Fruit fly (Drosophila melanogaster) whole organism, embryonic: ENCODE measurements around the gene fz4.
A peak's percentile ranks its signal among the peaks of the same experiment; 100 is the strongest.

Experiments
- Asciz ChIP-seq: fragments of 200-800 bp; sonication (Bioruptor generic); optimal IDR thresholded peaks from 2 replicates; lab custom pipeline; 2017; ENCODE audit warnings: missing biosample characterization, mild to moderate bottlenecking, missing genetic modification characterization, missing genetic modification reagents
- BtbVII ChIP-seq: fragments of 200-800 bp; sonication (Bioruptor generic); optimal IDR thresholded peaks from 3 replicates; lab custom pipeline; 2017; ENCODE audit warnings: missing biosample characterization, mild to moderate bottlenecking, missing genetic modification characterization
- CG10321 ChIP-seq: fragments of 200-800 bp; sonication (Bioruptor generic); IDR thresholded peaks from 2 replicates; pipeline ENCODE4 v1.3.6; 2022; ENCODE audit warnings: missing biosample characterization, missing genetic modification characterization
- CG10366 ChIP-seq: fragments of 200-800 bp; sonication (Bioruptor generic); IDR thresholded peaks from 2 replicates; pipeline ENCODE4 v1.3.6; 2022; ENCODE audit warnings: missing biosample characterization, missing genetic modification characterization
- CG13624 ChIP-seq: fragments of 200-800 bp; sonication (Bioruptor generic); optimal IDR thresholded peaks from 2 replicates; lab custom pipeline; 2016; ENCODE audit warnings: missing biosample characterization, missing genetic modification characterization
- CG14441 ChIP-seq: fragments of 200-800 bp; sonication (Bioruptor generic); IDR thresholded peaks from 2 replicates; pipeline ENCODE4 v1.3.6; 2022; ENCODE audit warnings: missing biosample characterization, missing genetic modification characterization
- CG14667 ChIP-seq: fragments of 200-800 bp; sonication (Bioruptor generic); IDR thresholded peaks from 2 replicates; pipeline ENCODE4 v1.3.6; 2022; ENCODE audit warnings: missing biosample characterization, missing genetic modification characterization
- CG15011 ChIP-seq: fragments of 200-800 bp; sonication (Bioruptor generic); optimal IDR thresholded peaks from 3 replicates; lab custom pipeline; 2018; ENCODE audit warnings: missing biosample characterization, mild to moderate bottlenecking, missing genetic modification characterization
- CG17359 ChIP-seq: fragments of 200-800 bp; sonication (Bioruptor generic); optimal IDR thresholded peaks from 3 replicates; lab custom pipeline; 2018; ENCODE audit warnings: missing biosample characterization, mild to moderate bottlenecking, missing genetic modification characterization, moderate library complexity
- CG17568 ChIP-seq: fragments of 200-800 bp; sonication (Bioruptor generic); optimal IDR thresholded peaks from 2 replicates; lab custom pipeline; 2018; ENCODE audit warnings: missing biosample characterization, mild to moderate bottlenecking, missing genetic modification characterization, moderate library complexity
- CG2116 ChIP-seq: fragments of 200-800 bp; sonication (Bioruptor generic); optimal IDR thresholded peaks from 3 replicates; lab custom pipeline; 2018; ENCODE audit warnings: missing biosample characterization, mild to moderate bottlenecking, missing genetic modification characterization
- CG4404 ChIP-seq: fragments of 200-800 bp; sonication (Bioruptor generic); IDR thresholded peaks from 2 replicates; pipeline ENCODE4 v1.3.6; 2022; ENCODE audit warnings: missing biosample characterization, missing genetic modification characterization
- CG7963 ChIP-seq: fragments of 200-800 bp; sonication (Bioruptor generic); IDR thresholded peaks from 3 replicates; pipeline ENCODE4 v1.3.6; 2022; ENCODE audit warnings: missing biosample characterization, missing genetic modification characterization; ENCODE audit not compliant: partially characterized antibody
- CHES-1-like ChIP-seq: fragments of 200-800 bp; sonication (Bioruptor generic); optimal IDR thresholded peaks from 2 replicates; lab custom pipeline; 2016; ENCODE audit warnings: missing biosample characterization, missing genetic modification characterization
- Dip3 ChIP-seq: fragments of 200-800 bp; sonication (Bioruptor generic); optimal IDR thresholded peaks from 3 replicates; lab custom pipeline; 2016; ENCODE audit warnings: missing biosample characterization, missing genetic modification characterization
- GATAe ChIP-seq: fragments of 200-800 bp; sonication (Bioruptor generic); conservative IDR thresholded peaks from 2 replicates; pipeline ENCODE4 v1.3.6; 2022; ENCODE audit warnings: missing biosample characterization, missing genetic modification characterization
- Hr78 ChIP-seq, 2 experiments: fragments of 200-800 bp in 1 of 2; fragments of >200 bp in 1 of 2; sonication (Bioruptor generic) in 1 of 2; optimal IDR thresholded peaks; 2 replicates each; lab custom pipeline; 2017 to 2019; ENCODE audit warnings: missing biosample characterization in 2 of 2, missing genetic modification characterization in 2 of 2, mild to moderate bottlenecking in 1 of 2, moderate library complexity in 1 of 2
- Jarid2 ChIP-seq: fragments of 200-800 bp; sonication (Bioruptor generic); optimal IDR thresholded peaks from 3 replicates; lab custom pipeline; 2017; ENCODE audit warnings: mild to moderate bottlenecking, missing biosample characterization, missing genetic modification reagents, missing genetic modification characterization
- Lhr ChIP-seq: fragments of 200-800 bp; sonication (Bioruptor generic); optimal IDR thresholded peaks from 3 replicates; lab custom pipeline; 2017; ENCODE audit warnings: mild to moderate bottlenecking, missing biosample characterization, missing genetic modification reagents, missing genetic modification characterization
- Mrtf ChIP-seq: fragments of 200-800 bp; sonication (Bioruptor generic); IDR thresholded peaks from 3 replicates; pipeline ENCODE4 v1.3.6; 2022; ENCODE audit warnings: missing biosample characterization, missing genetic modification characterization
- NC2β ChIP-seq: fragments of 200-800 bp; sonication (Bioruptor generic); optimal IDR thresholded peaks from 2 replicates; lab custom pipeline; 2016; ENCODE audit warnings: missing biosample characterization, missing genetic modification characterization
- Nf-YC ChIP-seq: fragments of 200-800 bp; optimal IDR thresholded peaks from 3 replicates; lab custom pipeline; 2019; ENCODE audit warnings: missing biosample characterization, mild to moderate bottlenecking, missing genetic modification characterization, moderate library complexity
- PHDP ChIP-seq: fragments of 200-800 bp; sonication (Bioruptor generic); optimal IDR thresholded peaks from 3 replicates; lab custom pipeline; 2018; ENCODE audit warnings: missing biosample characterization, mild to moderate bottlenecking, missing genetic modification characterization, moderate library complexity
- Xbp1 ChIP-seq: fragments of 200-800 bp; sonication (Bioruptor generic); optimal IDR thresholded peaks from 3 replicates; lab custom pipeline; 2016; ENCODE audit warnings: missing biosample characterization, mild to moderate bottlenecking, missing genetic modification characterization
- aop ChIP-seq: fragments of 200-800 bp; sonication (Bioruptor generic); IDR thresholded peaks from 2 replicates; pipeline ENCODE4 v1.3.6; 2022; ENCODE audit warnings: missing biosample characterization, missing genetic modification characterization
- bigmax ChIP-seq: fragments of 200-800 bp; sonication (Bioruptor generic); optimal IDR thresholded peaks from 2 replicates; lab custom pipeline; 2018; ENCODE audit warnings: missing biosample characterization, mild to moderate bottlenecking, missing genetic modification characterization
- crp ChIP-seq, 2 experiments: fragments of 200-800 bp; sonication (Bioruptor generic); optimal IDR thresholded peaks; 2 replicates in 1 of 2; 3 replicates in 1 of 2; lab custom pipeline; 2017; ENCODE audit warnings: missing biosample characterization in 2 of 2, missing genetic modification characterization in 2 of 2, mild to moderate bottlenecking in 1 of 2, moderate library complexity in 1 of 2
- dati ChIP-seq: fragments of 200-800 bp; sonication (Bioruptor generic); IDR thresholded peaks from 2 replicates; pipeline ENCODE4 v1.3.6; 2022; ENCODE audit warnings: missing biosample characterization, missing genetic modification characterization
- dmrt99B ChIP-seq: fragments of 200-800 bp; sonication (Bioruptor generic); optimal IDR thresholded peaks from 2 replicates; lab custom pipeline; 2018; ENCODE audit warnings: missing biosample characterization, mild to moderate bottlenecking, missing genetic modification characterization, moderate library complexity
- dpn ChIP-seq, 2 experiments: fragments of 200-800 bp; sonication (Bioruptor generic); optimal IDR thresholded peaks; 3 replicates each; lab custom pipeline; 2016; ENCODE audit warnings: missing biosample characterization in 2 of 2, missing genetic modification characterization in 2 of 2
- fd96Cb ChIP-seq: fragments of 200-800 bp; sonication (Bioruptor generic); optimal IDR thresholded peaks from 2 replicates; lab custom pipeline; 2018; ENCODE audit warnings: missing biosample characterization, mild to moderate bottlenecking, missing genetic modification characterization, moderate library complexity
- fu2 ChIP-seq: fragments of 200-800 bp; sonication (Bioruptor generic); optimal IDR thresholded peaks from 2 replicates; lab custom pipeline; 2016; ENCODE audit warnings: missing biosample characterization, missing genetic modification characterization
- gcm ChIP-seq: fragments of 200-800 bp; sonication (Bioruptor generic); optimal IDR thresholded peaks from 2 replicates; lab custom pipeline; 2019; ENCODE audit warnings: missing biosample characterization, mild to moderate bottlenecking, missing genetic modification characterization, moderate library complexity
- gsb-n ChIP-seq: fragments of 200-800 bp; sonication (Bioruptor generic); optimal IDR thresholded peaks from 3 replicates; lab custom pipeline; 2018; ENCODE audit warnings: missing biosample characterization, mild to moderate bottlenecking, missing genetic modification characterization
- hb ChIP-seq: fragments of 200-800 bp; sonication (Bioruptor generic); IDR thresholded peaks from 3 replicates; pipeline ENCODE4 v1.3.6; 2022; ENCODE audit warnings: missing biosample characterization, missing genetic modification characterization; ENCODE audit not compliant: partially characterized antibody
- inv ChIP-seq: fragments of 200-800 bp; sonication (Bioruptor generic); IDR thresholded peaks from 2 replicates; pipeline ENCODE4 v1.3.6; 2022; ENCODE audit warnings: missing biosample characterization, missing genetic modification characterization; ENCODE audit not compliant: partially characterized antibody
- kah ChIP-seq: fragments of 200-800 bp; sonication (Bioruptor generic); optimal IDR thresholded peaks from 2 replicates; lab custom pipeline; 2018; ENCODE audit warnings: missing biosample characterization, mild to moderate bottlenecking, missing genetic modification characterization
- klu ChIP-seq: fragments of 200-800 bp; sonication (Bioruptor generic); IDR thresholded peaks from 2 replicates; pipeline ENCODE4 v1.3.6; 2022; ENCODE audit warnings: missing biosample characterization, missing genetic modification characterization
- kni ChIP-seq: fragments of 200-800 bp; sonication (Bioruptor generic); optimal IDR thresholded peaks from 3 replicates; lab custom pipeline; 2017; ENCODE audit warnings: mild to moderate bottlenecking, missing biosample characterization, missing genetic modification reagents, missing genetic modification characterization
- maf-S ChIP-seq: fragments of 200-800 bp; sonication (Bioruptor generic); optimal IDR thresholded peaks from 2 replicates; lab custom pipeline; 2016; ENCODE audit warnings: missing biosample characterization, missing genetic modification characterization
- pan ChIP-seq, 4 experiments: fragments of >200 bp in 3 of 4; fragments of 200-800 bp in 1 of 4; sonication (Bioruptor generic) in 1 of 4; optimal IDR thresholded peaks in 3 of 4; IDR thresholded peaks in 1 of 4; 2 replicates each; pipeline versions ENCODE4 v1.3.6 to Lab custom; 2017 to 2022; ENCODE audit warnings: missing biosample characterization in 2 of 4, missing genetic modification characterization in 2 of 4, mixed read lengths in 1 of 4
- prd ChIP-seq, 3 experiments: fragments of >200 bp in 2 of 3; fragments of 200-800 bp in 1 of 3; sonication (Bioruptor generic) in 1 of 3; optimal IDR thresholded peaks in 2 of 3; IDR thresholded peaks in 1 of 3; 2 replicates in 2 of 3; 3 replicates in 1 of 3; pipeline versions ENCODE4 v1.3.6 to Lab custom; 2017 to 2022; ENCODE audit warnings: missing biosample characterization in 1 of 3, missing genetic modification characterization in 1 of 3
- tin ChIP-seq: fragments of 200-800 bp; sonication (Bioruptor generic); optimal IDR thresholded peaks from 3 replicates; lab custom pipeline; 2016; ENCODE audit warnings: missing biosample characterization, missing genetic modification characterization
- tna ChIP-seq: fragments of 200-800 bp; sonication (Bioruptor generic); IDR thresholded peaks from 2 replicates; pipeline ENCODE4 v1.3.6; 2022; ENCODE audit warnings: missing biosample characterization, missing genetic modification characterization; ENCODE audit not compliant: partially characterized antibody
- tup ChIP-seq: fragments of 200-800 bp; sonication (Bioruptor generic); optimal IDR thresholded peaks from 2 replicates; lab custom pipeline; 2016; ENCODE audit warnings: missing biosample characterization, mild to moderate bottlenecking, missing genetic modification characterization, moderate library complexity
- wor ChIP-seq: fragments of 200-800 bp; sonication (Bioruptor generic); IDR thresholded peaks from 2 replicates; pipeline ENCODE4 v1.3.6; 2022; ENCODE audit warnings: missing biosample characterization, missing genetic modification characterization
- z ChIP-seq: fragments of 200-800 bp; sonication (Bioruptor generic); IDR thresholded peaks from 3 replicates; pipeline ENCODE4 v1.3.6; 2022; ENCODE audit warnings: missing biosample characterization, missing genetic modification characterization

The fz4 gene

dm6 chrX:7096495-7096995 is 13.6 kb downstream of the fz4 start (continued):
- TF ChIP-seq CG7963 (GFP tag; lab: Robert Waterston, UW) = no peak
- TF ChIP-seq CG4404 = peak; percentile 65; the same call in 1 of the 2 replicates
- peak; percentile 77 for TF ChIP-seq fu2
- TF ChIP-seq CHES-1-like = peak; percentile 64
- TF ChIP-seq CG14667 = peak; percentile 54
- peak; percentile 53 for TF ChIP-seq CG10366
- peak; percentile 57 for TF ChIP-seq NC2β (GFP tag; lab: Kevin White, UChicago)
- peak; percentile 86 for TF ChIP-seq BtbVII
- TF ChIP-seq CG14441 (GFP tag; lab: Robert Waterston, UW) = peak; percentile 73
- no peak for TF ChIP-seq prd (optimal IDR thresholded peaks at IDR 0.05; lab: Kevin White, UChicago)
- peak; percentile 76 for TF ChIP-seq prd (GFP tag; IDR thresholded peaks at IDR 0.05; lab: Robert Waterston, UW)
- peak; percentile 71 for TF ChIP-seq Dip3 (GFP tag; lab: Kevin White, UChicago)
- TF ChIP-seq Mrtf (GFP tag; lab: Robert Waterston, UW) = peak; percentile 71; the same call in 2 of the 3 replicates
- TF ChIP-seq tna (GFP tag; lab: Robert Waterston, UW) = no peak
- TF ChIP-seq Asciz (GFP tag; lab: Kevin White, UChicago) = peak; percentile 75
- peak; percentile 86 for TF ChIP-seq CG17568 (GFP tag; lab: Kevin White, UChicago)
- no peak for TF ChIP-seq pan (optimal IDR thresholded peaks at IDR 0.05; lab: Kevin White, UChicago)
- peak in 1 of 2 experiments; percentile 76 for TF ChIP-seq pan (GFP tag; optimal IDR thresholded peaks at IDR 0.05 in 1 of 2, IDR thresholded peaks at IDR 0.05 in 1 of 2)
- TF ChIP-seq crp (GFP tag; optimal IDR thresholded peaks at IDR 0.05; lab: Kevin White, UChicago) = peak in 1 of 2 experiments; percentile 42
- TF ChIP-seq tin (GFP tag; lab: Kevin White, UChicago) = peak; percentile 67
- no peak; the same call in 2 of the 3 replicates for TF ChIP-seq z (GFP tag; lab: Robert Waterston, UW)
- no peak for TF ChIP-seq GATAe (GFP tag; lab: Robert Waterston, UW)
- peak; percentile 74 for TF ChIP-seq Xbp1 (GFP tag; lab: Kevin White, UChicago)
- 0 out of 2 replicates have a peak, but pooled peaks have one; percentile 19 for TF ChIP-seq dati (GFP tag; lab: Robert Waterston, UW)
- peak; percentile 45 for TF ChIP-seq Jarid2 (GFP tag; lab: Kevin White, UChicago)
- peak; percentile 89 for TF ChIP-seq dmrt99B (tag; lab: Kevin White, UChicago)
- peak; percentile 72 for TF ChIP-seq Nf-YC (tag; lab: Kevin White, UChicago)
- peak; percentile 79 for TF ChIP-seq gsb-n
- TF ChIP-seq klu (GFP tag; lab: Robert Waterston, UW) = peak; percentile 67
- peak; percentile 47; the same call in 1 of the 2 replicates for TF ChIP-seq wor (GFP tag; lab: Robert Waterston, UW)
- peak; percentile 57 for TF ChIP-seq kah (GFP tag; lab: Kevin White, UChicago)
- peak; percentile 76 for TF ChIP-seq CG17359
- TF ChIP-seq dpn (GFP tag; optimal IDR thresholded peaks at IDR 0.05; lab: Kevin White, UChicago) = peak; percentile 79
- TF ChIP-seq Lhr (GFP tag; lab: Kevin White, UChicago) = peak; percentile 41
- peak; percentile 57; the same call in 1 of the 2 replicates for TF ChIP-seq aop (GFP tag; lab: Robert Waterston, UW)
- TF ChIP-seq bigmax (GFP tag; lab: Kevin White, UChicago) = no peak
- peak; percentile 25 for TF ChIP-seq kni (GFP tag; lab: Kevin White, UChicago)
- TF ChIP-seq Hr78 (GFP tag; optimal IDR thresholded peaks at IDR 0.05; lab: Kevin White, UChicago) = peak in 1 of 2 experiments; percentile 54
- TF ChIP-seq fd96Cb = peak; percentile 81
- TF ChIP-seq PHDP (tag; lab: Kevin White, UChicago) = peak; percentile 85
- TF ChIP-seq CG15011 = peak; percentile 80
- no peak for TF ChIP-seq inv (GFP tag; lab: Robert Waterston, UW)
- TF ChIP-seq hb (GFP tag; lab: Robert Waterston, UW) = no peak
- TF ChIP-seq gcm (GFP tag; lab: Kevin White, UChicago) = peak; percentile 73
- TF ChIP-seq CG2116 (GFP tag; lab: Kevin White, UChicago) = peak; percentile 11
- TF ChIP-seq maf-S = peak; percentile 69
- TF ChIP-seq CG10321 (GFP tag; lab: Robert Waterston, UW) = no peak
- TF ChIP-seq tup = peak; percentile 2
- TF ChIP-seq CG13624 (GFP tag; lab: Kevin White, UChicago) = peak; percentile 72
